Worm (Caenorhabditis elegans) whole organism, L3 larva: Measurements from ENCODE around the gene D2023.1.

Experiments
- ZK546.5 ChIP-seq: sonication (generic microtip); optimal IDR thresholded peaks from 2 replicates; lab custom pipeline; 2017; ENCODE audit warnings: missing biosample characterization, missing genetic modification characterization
- aly-2 ChIP-seq: fragments of 150-350 bp; optimal IDR thresholded peaks from 2 replicates; lab custom pipeline; 2014; ENCODE audit warnings: missing biosample characterization, missing genetic modification characterization
- elt-1 ChIP-seq: fragments of 150-350 bp; optimal IDR thresholded peaks from 2 replicates; lab custom pipeline; 2014; ENCODE audit warnings: missing biosample characterization, missing genetic modification characterization
- lin-15B ChIP-seq: fragments of 150-350 bp; optimal IDR thresholded peaks from 2 replicates; lab custom pipeline; 2014; ENCODE audit warnings: missing biosample characterization, missing genetic modification characterization
- nhr-237 ChIP-seq: fragments of 150-350 bp; optimal IDR thresholded peaks from 2 replicates; lab custom pipeline; 2014; ENCODE audit warnings: missing biosample characterization, missing genetic modification characterization
- nhr-77 ChIP-seq: fragments of 150-350 bp; optimal IDR thresholded peaks from 2 replicates; lab custom pipeline; 2014; ENCODE audit warnings: missing biosample characterization, missing genetic modification characterization
- pha-4 ChIP-seq: fragments of 150-350 bp; optimal IDR thresholded peaks from 2 replicates; lab custom pipeline; 2014; ENCODE audit warnings: missing biosample characterization, missing genetic modification reagents, missing genetic modification characterization
- pqm-1 ChIP-seq: fragments of 150-350 bp; optimal IDR thresholded peaks from 2 replicates; lab custom pipeline; 2017; ENCODE audit warnings: missing biosample characterization, missing genetic modification characterization, inconsistent platforms
- snpc-4 ChIP-seq: fragments of 150-350 bp; optimal IDR thresholded peaks from 2 replicates; lab custom pipeline; 2014; ENCODE audit warnings: missing biosample characterization, missing genetic modification characterization
- unc-39 ChIP-seq: sonication (generic microtip); optimal IDR thresholded peaks from 4 replicates; lab custom pipeline; 2017; ENCODE audit warnings: missing biosample characterization, missing genetic modification characterization
- ztf-11 ChIP-seq: fragments of 150-350 bp; optimal IDR thresholded peaks from 2 replicates; lab custom pipeline; 2014; ENCODE audit warnings: missing biosample characterization, missing genetic modification characterization

DNA sequence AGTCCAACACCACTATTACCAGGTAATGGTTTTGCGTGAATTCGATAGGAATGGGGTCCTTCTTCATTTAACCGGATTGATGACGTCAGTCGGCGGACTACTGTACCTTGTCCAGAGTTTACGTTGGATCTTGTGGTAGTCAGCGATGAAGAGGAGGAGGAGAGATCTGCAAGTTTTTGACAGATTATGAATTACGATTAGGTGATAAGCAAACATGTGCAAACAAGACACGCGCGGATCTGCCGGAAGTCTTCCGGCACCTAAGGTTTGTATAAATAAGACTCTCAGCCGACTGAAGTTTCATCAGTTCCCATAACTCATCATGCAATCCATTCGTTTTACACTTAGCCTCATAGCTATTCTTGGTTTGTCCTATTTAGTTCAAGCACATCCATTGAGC is 49.9 kb downstream of the D2023.1 start, which contains the start of gene idpb-5:
- TF ChIP-seq nhr-77 (tag; lab: Kevin White, UChicago) (no peak), unc-39 (tag; lab: Kevin White, UChicago) (no peak), lin-15B (tag; lab: Kevin White, UChicago) (no peak), ztf-11 (tag; lab: Kevin White, UChicago) (no peak), pha-4 (no peak), ZK546.5 (no peak), pqm-1 (no peak), snpc-4 (tag; lab: Kevin White, UChicago) (no peak), nhr-237 (tag; lab: Kevin White, UChicago) (no peak), elt-1 (tag; lab: Kevin White, UChicago) (no peak), aly-2 (tag; lab: Kevin White, UChicago) (no peak)
